Fruit fly (Drosophila melanogaster) whole organism, pupa: ENCODE results near the gene LManV.

Source experiments
- CG10348 ChIP-seq: fragments of 200-800 bp; sonication (Bioruptor generic); IDR thresholded peaks from 2 replicates; pipeline ENCODE4 v1.3.6; 2022; ENCODE audit warnings: missing biosample characterization, missing genetic modification characterization
- CG13204 ChIP-seq: fragments of 200-800 bp; sonication (Bioruptor generic); optimal IDR thresholded peaks from 2 replicates; lab custom pipeline; 2018; ENCODE audit warnings: missing biosample characterization, mild to moderate bottlenecking, missing genetic modification characterization, moderate library complexity
- CG14655 ChIP-seq: fragments of 200-800 bp; sonication (Bioruptor generic); optimal IDR thresholded peaks from 3 replicates; lab custom pipeline; 2017; ENCODE audit warnings: mild to moderate bottlenecking, missing biosample characterization, missing genetic modification reagents, missing genetic modification characterization
- CG15710 ChIP-seq: fragments of 200-800 bp; sonication (Bioruptor generic); optimal IDR thresholded peaks from 2 replicates; lab custom pipeline; 2018; ENCODE audit warnings: missing biosample characterization, mild to moderate bottlenecking, missing genetic modification characterization, moderate library complexity
- CG17806 ChIP-seq: fragments of 200-800 bp; sonication (Bioruptor generic); optimal IDR thresholded peaks from 2 replicates; lab custom pipeline; 2018; ENCODE audit warnings: missing biosample characterization, mild to moderate bottlenecking, missing genetic modification characterization, moderate library complexity
- CG32121 ChIP-seq: fragments of 200-800 bp; sonication (Bioruptor generic); IDR thresholded peaks from 2 replicates; pipeline ENCODE4 v1.3.6; 2022; ENCODE audit warnings: missing biosample characterization, missing genetic modification characterization
- CG34367 ChIP-seq: fragments of 200-800 bp; sonication (Bioruptor generic); optimal IDR thresholded peaks from 2 replicates; lab custom pipeline; 2018; ENCODE audit warnings: missing biosample characterization, mild to moderate bottlenecking, missing genetic modification characterization
- CG4496 ChIP-seq: fragments of 200-800 bp; sonication (Bioruptor generic); IDR thresholded peaks from 3 replicates; pipeline ENCODE4 v1.3.6; 2022; ENCODE audit warnings: missing biosample characterization, missing genetic modification characterization
- CG8159 ChIP-seq: fragments of 200-800 bp; sonication (Bioruptor generic); optimal IDR thresholded peaks from 3 replicates; lab custom pipeline; 2018; ENCODE audit warnings: missing biosample characterization, mild to moderate bottlenecking, missing genetic modification characterization, moderate library complexity
- CG8301 ChIP-seq: fragments of 200-800 bp; sonication (Bioruptor generic); optimal IDR thresholded peaks from 2 replicates; lab custom pipeline; 2018; ENCODE audit warnings: missing biosample characterization, mild to moderate bottlenecking, missing genetic modification characterization
- CG9948 ChIP-seq: fragments of 200-800 bp; sonication (Bioruptor generic); optimal IDR thresholded peaks from 2 replicates; lab custom pipeline; 2018; ENCODE audit warnings: missing biosample characterization, mild to moderate bottlenecking, missing genetic modification characterization, moderate library complexity
- D1 ChIP-seq: fragments of 200-800 bp; sonication (Bioruptor generic); optimal IDR thresholded peaks from 2 replicates; lab custom pipeline; 2018; ENCODE audit warnings: missing biosample characterization, mild to moderate bottlenecking, missing genetic modification characterization, moderate library complexity
- EcR ChIP-seq: fragments of 200-800 bp; sonication (Bioruptor generic); optimal IDR thresholded peaks from 3 replicates; lab custom pipeline; 2019; ENCODE audit warnings: missing biosample characterization, missing genetic modification characterization, mild to moderate bottlenecking, moderate library complexity, missing genetic modification reagents
- Ets98B ChIP-seq: fragments of 200-800 bp; sonication (Bioruptor generic); IDR thresholded peaks from 2 replicates; pipeline ENCODE4 v1.3.6; 2022; ENCODE audit warnings: missing biosample characterization, missing genetic modification characterization
- Pif1A ChIP-seq: fragments of 200-800 bp; sonication (Bioruptor generic); optimal IDR thresholded peaks from 3 replicates; lab custom pipeline; 2016; ENCODE audit warnings: missing biosample characterization, missing genetic modification characterization
- Pif1B ChIP-seq: fragments of 200-800 bp; sonication (Bioruptor generic); optimal IDR thresholded peaks from 3 replicates; lab custom pipeline; 2016; ENCODE audit warnings: missing biosample characterization, missing genetic modification characterization
- Snoo ChIP-seq: fragments of 200-800 bp; sonication (Bioruptor generic); optimal IDR thresholded peaks from 3 replicates; lab custom pipeline; 2017; ENCODE audit warnings: missing biosample characterization, mild to moderate bottlenecking, missing genetic modification characterization, inconsistent platforms
- fd96Ca ChIP-seq: fragments of 200-800 bp; sonication (Bioruptor generic); IDR thresholded peaks from 3 replicates; pipeline ENCODE4 v1.3.6; 2022; ENCODE audit warnings: missing biosample characterization, missing genetic modification characterization
- gl ChIP-seq: fragments of 200-800 bp; sonication (Bioruptor generic); optimal IDR thresholded peaks from 2 replicates; lab custom pipeline; 2018; ENCODE audit warnings: missing biosample characterization, mild to moderate bottlenecking, missing genetic modification characterization
- rn ChIP-seq: fragments of 200-800 bp; sonication (Bioruptor generic); IDR thresholded peaks from 2 replicates; pipeline ENCODE4 v1.3.6; 2022; ENCODE audit warnings: missing biosample characterization, missing genetic modification characterization

Gene LManV

dm6 chr2L:8781152-8781551 is 5.1 kb upstream of the LManV start, which contains the start of gene LManVI:
Gene LManVI, minus strand, starts transcription at chr2L:8781252.
- TF ChIP-seq D1 (no peak), Pif1A (GFP tag; lab: Kevin White, UChicago) (no peak), CG8159 (no peak), EcR (GFP tag; lab: Kevin White, UChicago) (no peak), CG34367 (tag; lab: Kevin White, UChicago) (no peak), CG8301 (tag; lab: Kevin White, UChicago) (no peak), CG14655 (GFP tag; lab: Kevin White, UChicago) (no peak), CG9948 (tag; lab: Kevin White, UChicago) (no peak), CG13204 (no peak)

dm6 chr2L:8772244-8772643 is 3.8 kb downstream of the LManV start, which contains the start of gene LManIV:
Gene LManIV, minus strand, starts transcription at chr2L:8772344.
- no peak for TF ChIP-seq Pif1B
- TF ChIP-seq rn (GFP tag; lab: Robert Waterston, UW): no peak
- no peak for TF ChIP-seq EcR (GFP tag; lab: Kevin White, UChicago)
- TF ChIP-seq CG15710 (tag; lab: Kevin White, UChicago): no peak
- TF ChIP-seq CG8301 (tag; lab: Kevin White, UChicago): no peak
- TF ChIP-seq fd96Ca (GFP tag; lab: Robert Waterston, UW): no peak
- no peak for TF ChIP-seq CG10348
- no peak for TF ChIP-seq Snoo (tag; lab: Kevin White, UChicago)
- no peak for TF ChIP-seq CG4496 (GFP tag; lab: Robert Waterston, UW)
- TF ChIP-seq Ets98B (GFP tag; lab: Robert Waterston, UW): no peak
- no peak for TF ChIP-seq CG14655 (GFP tag; lab: Kevin White, UChicago)

- no peak for TF ChIP-seq CG8159
- no peak for TF ChIP-seq Ets98B (GFP tag; lab: Robert Waterston, UW)
- no peak for TF ChIP-seq Pif1A (GFP tag; lab: Kevin White, UChicago)
- TF ChIP-seq CG4496 (GFP tag; lab: Robert Waterston, UW): no peak
- no peak for TF ChIP-seq CG34367 (tag; lab: Kevin White, UChicago)
- TF ChIP-seq CG9948 (tag; lab: Kevin White, UChicago): no peak
- no peak for TF ChIP-seq CG17806
- no peak for TF ChIP-seq D1
- TF ChIP-seq CG32121 (GFP tag; lab: Robert Waterston, UW): no peak
- TF ChIP-seq EcR (GFP tag; lab: Kevin White, UChicago): no peak
- TF ChIP-seq CG14655 (GFP tag; lab: Kevin White, UChicago): no peak
Observed at dm6 chr2L:8768660-8769138, 7.4 kb downstream of the LManV start, which contains the start of gene LManIII. Gene LManIII, minus strand, starts transcription at chr2L:8768710.

- no peak for TF ChIP-seq CG8301 (tag; lab: Kevin White, UChicago)
- TF ChIP-seq Pif1B: no peak
- TF ChIP-seq fd96Ca (GFP tag; lab: Robert Waterston, UW): no peak
- TF ChIP-seq CG10348: no peak
- TF ChIP-seq CG8159: peak; percentile 33
- peak; percentile 41 for TF ChIP-seq CG14655 (GFP tag; lab: Kevin White, UChicago)
- TF ChIP-seq Snoo (tag; lab: Kevin White, UChicago): no peak
Observed at dm6 chr2L:8762833-8763232, 13.2 kb downstream of the LManV start.

- TF ChIP-seq CG9948 (tag; lab: Kevin White, UChicago) (no peak), Pif1A (GFP tag; lab: Kevin White, UChicago) (no peak), CG13204 (no peak), CG8159 (no peak), CG8301 (tag; lab: Kevin White, UChicago) (no peak), rn (GFP tag; lab: Robert Waterston, UW) (no peak)
Observed at dm6 chr2L:8752022-8752421, 24.0 kb downstream of the LManV start, which contains the start of the genes CG45307 and CG12438. Gene CG45307, minus strand, starts transcription at chr2L:8752122. Gene CG12438, plus strand, starts transcription at chr2L:8752285.

dm6 chr2L:8747480-8747879 is 28.6 kb downstream of the LManV start:
- TF ChIP-seq Pif1A (GFP tag; lab: Kevin White, UChicago) (no peak), CG8159 (no peak), CG34367 (tag; lab: Kevin White, UChicago) (no peak), CG10348 (no peak), CG13204 (no peak), CG4496 (GFP tag; lab: Robert Waterston, UW) (no peak), fd96Ca (GFP tag; lab: Robert Waterston, UW) (no peak), gl (tag; lab: Kevin White, UChicago) (no peak), CG9948 (tag; lab: Kevin White, UChicago) (no peak)

dm6 chr2L:8746350-8746759 is 29.7 kb downstream of the LManV start:
- TF ChIP-seq EcR (GFP tag; lab: Kevin White, UChicago): no peak
- TF ChIP-seq Pif1B: peak; percentile 4

dm6 chr2L:8743082-8743481 is 33.0 kb downstream of the LManV start:
- no peak for TF ChIP-seq rn (GFP tag; lab: Robert Waterston, UW)
- no peak for TF ChIP-seq Pif1A (GFP tag; lab: Kevin White, UChicago)
- no peak for TF ChIP-seq CG14655 (GFP tag; lab: Kevin White, UChicago)
- no peak for TF ChIP-seq fd96Ca (GFP tag; lab: Robert Waterston, UW)
- no peak for TF ChIP-seq CG17806
- no peak for TF ChIP-seq CG34367 (tag; lab: Kevin White, UChicago)
- no peak for TF ChIP-seq CG13204
- TF ChIP-seq, all 21 proteins: peak for 0
